Worm (Caenorhabditis elegans): ENCODE measurements around the gene nmr-1.

- TF ChIP-seq tab-1 (GFP tag; IDR thresholded peaks at IDR 0.05) (no peak), ztf-23 (GFP tag; IDR thresholded peaks at IDR 0.05) (no peak)
These were observed 28.5 kb upstream of the nmr-1 start, which contains the start of gene ilcr-2 for ce11 chrII:5474946-5475345.

Data from whole organism, midembryonic.